Fruit fly (Drosophila melanogaster) whole organism, prepupa: ENCODE data around the gene Ccdc39.
A peak's percentile ranks its signal among the peaks of the same experiment; 100 is the strongest.

Experiments used
- CG10631 ChIP-seq: fragments of 200-800 bp; sonication (Bioruptor generic); optimal IDR thresholded peaks from 2 replicates; lab custom pipeline; 2016; ENCODE audit warnings: missing biosample characterization, missing genetic modification characterization
- CG10669 ChIP-seq: fragments of 200-800 bp; sonication (Bioruptor generic); optimal IDR thresholded peaks from 3 replicates; lab custom pipeline; 2018; ENCODE audit warnings: missing biosample characterization, mild to moderate bottlenecking, missing genetic modification characterization, moderate library complexity
- CG11762 ChIP-seq: fragments of 200-800 bp; sonication (Bioruptor generic); optimal IDR thresholded peaks from 3 replicates; lab custom pipeline; 2016; ENCODE audit warnings: missing biosample characterization, missing genetic modification characterization; ENCODE audit not compliant: insufficient read depth
- CG11902 ChIP-seq: fragments of 200-800 bp; sonication (Bioruptor generic); optimal IDR thresholded peaks from 3 replicates; lab custom pipeline; 2016; ENCODE audit warnings: missing biosample characterization, missing genetic modification characterization
- CG1621 ChIP-seq: fragments of 200-800 bp; sonication (Bioruptor generic); optimal IDR thresholded peaks from 3 replicates; lab custom pipeline; 2018; ENCODE audit warnings: missing biosample characterization, mild to moderate bottlenecking, missing genetic modification characterization
- CG16779 ChIP-seq: fragments of 200-800 bp; sonication (Bioruptor generic); optimal IDR thresholded peaks from 3 replicates; lab custom pipeline; 2017; ENCODE audit warnings: missing biosample characterization, mild to moderate bottlenecking, missing genetic modification characterization
- CG3032 ChIP-seq: fragments of 200-800 bp; optimal IDR thresholded peaks from 2 replicates; lab custom pipeline; 2019; ENCODE audit warnings: missing biosample characterization, mild to moderate bottlenecking, missing genetic modification characterization, moderate library complexity
- CG31627 ChIP-seq: fragments of 200-800 bp; sonication (Bioruptor generic); optimal IDR thresholded peaks from 3 replicates; lab custom pipeline; 2016; ENCODE audit warnings: missing biosample characterization, missing genetic modification characterization
- CG32006 ChIP-seq: fragments of 200-800 bp; sonication (Bioruptor generic); optimal IDR thresholded peaks from 3 replicates; lab custom pipeline; 2017; ENCODE audit warnings: missing biosample characterization, mild to moderate bottlenecking, missing genetic modification characterization
- CG34406 ChIP-seq: fragments of 200-800 bp; sonication (Bioruptor generic); optimal IDR thresholded peaks from 3 replicates; lab custom pipeline; 2016; ENCODE audit warnings: missing biosample characterization, missing genetic modification characterization
- CG3919 ChIP-seq: fragments of 200-800 bp; sonication (Bioruptor generic); optimal IDR thresholded peaks from 3 replicates; lab custom pipeline; 2016; ENCODE audit warnings: missing biosample characterization, missing genetic modification characterization
- CG4318 ChIP-seq: fragments of 200-800 bp; sonication (Bioruptor generic); optimal IDR thresholded peaks from 3 replicates; lab custom pipeline; 2017; ENCODE audit warnings: missing biosample characterization, mild to moderate bottlenecking, missing genetic modification characterization
- CG6163 ChIP-seq: fragments of 200-800 bp; sonication (Bioruptor generic); IDR thresholded peaks from 3 replicates; pipeline ENCODE4 v1.3.6; 2022; ENCODE audit warnings: missing biosample characterization, missing genetic modification characterization
- CG6276 ChIP-seq: fragments of 200-800 bp; sonication (Bioruptor generic); optimal IDR thresholded peaks from 2 replicates; lab custom pipeline; 2017; ENCODE audit warnings: missing biosample characterization, mild to moderate bottlenecking, missing genetic modification characterization
- CG6792 ChIP-seq: fragments of 200-800 bp; sonication (Bioruptor generic); optimal IDR thresholded peaks from 3 replicates; lab custom pipeline; 2016; ENCODE audit warnings: missing biosample characterization, missing genetic modification characterization
- CG6854 ChIP-seq: fragments of 200-800 bp; sonication (Bioruptor generic); optimal IDR thresholded peaks from 2 replicates; lab custom pipeline; 2017; ENCODE audit warnings: missing biosample characterization, mild to moderate bottlenecking, missing genetic modification characterization
- CG7368 ChIP-seq: fragments of 200-800 bp; sonication (Bioruptor generic); optimal IDR thresholded peaks from 3 replicates; lab custom pipeline; 2016; ENCODE audit warnings: missing biosample characterization, missing genetic modification characterization
- CG8119 ChIP-seq: fragments of 200-800 bp; sonication (Bioruptor generic); IDR thresholded peaks from 3 replicates; pipeline ENCODE4 v1.3.6; 2022; ENCODE audit warnings: missing biosample characterization, missing genetic modification characterization
- CG8319 ChIP-seq: fragments of 200-800 bp; sonication (Bioruptor generic); optimal IDR thresholded peaks from 3 replicates; lab custom pipeline; 2016; ENCODE audit warnings: missing biosample characterization, missing genetic modification characterization
- CG8632 ChIP-seq: fragments of 200-800 bp; sonication (Bioruptor generic); optimal IDR thresholded peaks from 3 replicates; lab custom pipeline; 2016; ENCODE audit warnings: missing biosample characterization, missing genetic modification characterization
- CG9139 ChIP-seq: fragments of 200-800 bp; sonication (Bioruptor generic); optimal IDR thresholded peaks from 3 replicates; lab custom pipeline; 2017; ENCODE audit warnings: missing biosample characterization, mild to moderate bottlenecking, missing genetic modification characterization
- Eip75B ChIP-seq: fragments of 200-800 bp; sonication (Bioruptor generic); optimal IDR thresholded peaks from 3 replicates; lab custom pipeline; 2016; ENCODE audit warnings: missing biosample characterization, missing genetic modification characterization
- Eip78C ChIP-seq: fragments of 200-800 bp; sonication (Bioruptor generic); peaks from one replicate; lab custom pipeline; 2016; ENCODE audit warnings: missing biosample characterization, missing genetic modification characterization
- Eip93F ChIP-seq: fragments of 200-800 bp; sonication (Bioruptor generic); optimal IDR thresholded peaks from 2 replicates; lab custom pipeline; 2016; ENCODE audit warnings: missing biosample characterization, mild to moderate bottlenecking, missing genetic modification characterization
- Ets21C ChIP-seq: fragments of 200-800 bp; sonication (Bioruptor generic); optimal IDR thresholded peaks from 3 replicates; lab custom pipeline; 2016; ENCODE audit warnings: missing biosample characterization, missing genetic modification characterization
- Hr38 ChIP-seq: sonication (Bioruptor generic); optimal IDR thresholded peaks from 2 replicates; lab custom pipeline; 2016; ENCODE audit warnings: missing biosample characterization, missing genetic modification characterization
- Hr39 ChIP-seq: fragments of 200-800 bp; sonication (Bioruptor generic); optimal IDR thresholded peaks from 2 replicates; lab custom pipeline; 2016; ENCODE audit warnings: missing biosample characterization, missing genetic modification characterization
- Hr4 ChIP-seq: fragments of 200-800 bp; sonication (Bioruptor generic); optimal IDR thresholded peaks from 3 replicates; lab custom pipeline; 2016; ENCODE audit warnings: missing biosample characterization, missing genetic modification characterization
- Met ChIP-seq: fragments of 200-800 bp; sonication (Bioruptor generic); optimal IDR thresholded peaks from 3 replicates; lab custom pipeline; 2016; ENCODE audit warnings: missing biosample characterization, missing genetic modification characterization
- OdsH ChIP-seq: fragments of 200-800 bp; sonication (Bioruptor generic); optimal IDR thresholded peaks from 3 replicates; lab custom pipeline; 2016; ENCODE audit warnings: missing biosample characterization, missing genetic modification characterization
- Smox ChIP-seq: fragments of 200-800 bp; sonication (Bioruptor generic); optimal IDR thresholded peaks from 3 replicates; lab custom pipeline; 2016; ENCODE audit warnings: missing biosample characterization, missing genetic modification characterization
- Sox102F ChIP-seq: fragments of 200-800 bp; sonication (Bioruptor generic); optimal IDR thresholded peaks from 2 replicates; lab custom pipeline; 2016; ENCODE audit warnings: missing biosample characterization, mild to moderate bottlenecking, missing genetic modification characterization
- Sox14 ChIP-seq: fragments of 200-800 bp; sonication (Bioruptor generic); optimal IDR thresholded peaks from 3 replicates; lab custom pipeline; 2016; ENCODE audit warnings: missing biosample characterization, missing genetic modification characterization
- acj6 ChIP-seq: fragments of 200-800 bp; sonication (Bioruptor generic); optimal IDR thresholded peaks from 3 replicates; lab custom pipeline; 2016; ENCODE audit warnings: missing biosample characterization, missing genetic modification characterization
- cyc ChIP-seq: fragments of 200-800 bp; sonication (Bioruptor generic); optimal IDR thresholded peaks from 3 replicates; lab custom pipeline; 2016; ENCODE audit warnings: missing biosample characterization, missing genetic modification characterization
- dac ChIP-seq: fragments of 200-800 bp; sonication (Bioruptor generic); optimal IDR thresholded peaks from 2 replicates; lab custom pipeline; 2017; ENCODE audit warnings: missing biosample characterization, mild to moderate bottlenecking, missing genetic modification characterization
- dsx ChIP-seq: fragments of 200-800 bp; optimal IDR thresholded peaks from 3 replicates; lab custom pipeline; 2019; ENCODE audit warnings: missing biosample characterization, mild to moderate bottlenecking, missing genetic modification characterization, moderate library complexity; ENCODE audit not compliant: poor library complexity, severe bottlenecking
- fd59A ChIP-seq: fragments of 200-800 bp; sonication (Bioruptor generic); optimal IDR thresholded peaks from 2 replicates; lab custom pipeline; 2017; ENCODE audit warnings: missing biosample characterization, mild to moderate bottlenecking, missing genetic modification characterization, missing genetic modification reagents
- fkh ChIP-seq: fragments of 200-800 bp; sonication (Bioruptor generic); optimal IDR thresholded peaks from 3 replicates; lab custom pipeline; 2017; ENCODE audit warnings: missing biosample characterization, mild to moderate bottlenecking, missing genetic modification characterization, moderate library complexity
- lz ChIP-seq: fragments of 200-800 bp; sonication (Bioruptor generic); optimal IDR thresholded peaks from 3 replicates; lab custom pipeline; 2016; ENCODE audit warnings: missing biosample characterization, missing genetic modification characterization
- net ChIP-seq: fragments of 200-800 bp; sonication (Bioruptor generic); optimal IDR thresholded peaks from 3 replicates; lab custom pipeline; 2016; ENCODE audit warnings: missing biosample characterization, missing genetic modification characterization
- pdm3 ChIP-seq: fragments of 200-800 bp; sonication (Bioruptor generic); optimal IDR thresholded peaks from 3 replicates; lab custom pipeline; 2016; ENCODE audit warnings: missing biosample characterization, missing genetic modification characterization
- salr ChIP-seq, 2 experiments: fragments of 200-800 bp; sonication (Bioruptor generic); optimal IDR thresholded peaks; 3 replicates each; lab custom pipeline; 2016 to 2018; ENCODE audit warnings: missing biosample characterization in 2 of 2, missing genetic modification characterization in 2 of 2, mild to moderate bottlenecking in 1 of 2
- spab ChIP-seq: fragments of 200-800 bp; sonication (Bioruptor generic); optimal IDR thresholded peaks from 2 replicates; lab custom pipeline; 2017; ENCODE audit warnings: missing biosample characterization, mild to moderate bottlenecking, missing genetic modification characterization, missing genetic modification reagents
- ss ChIP-seq, 2 experiments: fragments of 200-800 bp; sonication (Bioruptor generic); optimal IDR thresholded peaks; 2 replicates in 1 of 2; 3 replicates in 1 of 2; lab custom pipeline; 2017 to 2018; ENCODE audit warnings: mild to moderate bottlenecking in 2 of 2, missing biosample characterization in 2 of 2, missing genetic modification characterization in 2 of 2, moderate library complexity in 1 of 2
- svp ChIP-seq: fragments of 200-800 bp; sonication (Bioruptor generic); peaks from one replicate; lab custom pipeline; 2016; ENCODE audit warnings: missing biosample characterization, missing genetic modification characterization
- topi ChIP-seq: fragments of 200-800 bp; sonication (Bioruptor generic); optimal IDR thresholded peaks from 3 replicates; lab custom pipeline; 2016; ENCODE audit warnings: missing biosample characterization, missing genetic modification characterization
- vri ChIP-seq: fragments of 200-800 bp; sonication (Bioruptor generic); optimal IDR thresholded peaks from 3 replicates; lab custom pipeline; 2016; ENCODE audit warnings: missing biosample characterization, mild to moderate bottlenecking, missing genetic modification characterization

Gene Ccdc39

DNA sequence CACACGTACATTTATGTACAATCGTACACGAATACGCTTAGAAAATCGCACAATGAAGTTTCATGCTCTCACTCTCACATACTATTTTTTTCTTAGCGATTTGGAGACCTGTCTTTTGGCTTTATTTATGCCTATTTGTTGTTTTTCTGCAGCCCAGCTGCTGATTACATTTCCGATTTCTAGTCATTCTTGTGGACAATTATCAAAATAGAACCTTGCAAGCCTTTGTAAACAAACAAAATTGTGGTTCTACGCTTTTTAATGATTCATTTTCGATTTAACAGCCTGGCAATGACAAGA, 45.4 kb downstream of the Ccdc39 start:
- TF ChIP-seq CG8319 (GFP tag; lab: Kevin White, UChicago) (no peak), fd59A (GFP tag; lab: Kevin White, UChicago) (no peak), OdsH (GFP tag; lab: Kevin White, UChicago) (no peak), Hr38 (GFP tag; lab: Kevin White, UChicago) (no peak), ss (GFP tag; optimal IDR thresholded peaks at IDR 0.05; lab: Kevin White, UChicago) (no peak), CG16779 (tag; lab: Kevin White, UChicago) (no peak), CG3919 (GFP tag; lab: Kevin White, UChicago) (no peak), pdm3 (no peak), Ets21C (GFP tag; lab: Kevin White, UChicago) (no peak), CG1621 (tag; lab: Kevin White, UChicago) (no peak), vri (GFP tag; lab: Kevin White, UChicago) (no peak), salr (GFP tag; optimal IDR thresholded peaks at IDR 0.05; lab: Kevin White, UChicago) (no peak)

DNA sequence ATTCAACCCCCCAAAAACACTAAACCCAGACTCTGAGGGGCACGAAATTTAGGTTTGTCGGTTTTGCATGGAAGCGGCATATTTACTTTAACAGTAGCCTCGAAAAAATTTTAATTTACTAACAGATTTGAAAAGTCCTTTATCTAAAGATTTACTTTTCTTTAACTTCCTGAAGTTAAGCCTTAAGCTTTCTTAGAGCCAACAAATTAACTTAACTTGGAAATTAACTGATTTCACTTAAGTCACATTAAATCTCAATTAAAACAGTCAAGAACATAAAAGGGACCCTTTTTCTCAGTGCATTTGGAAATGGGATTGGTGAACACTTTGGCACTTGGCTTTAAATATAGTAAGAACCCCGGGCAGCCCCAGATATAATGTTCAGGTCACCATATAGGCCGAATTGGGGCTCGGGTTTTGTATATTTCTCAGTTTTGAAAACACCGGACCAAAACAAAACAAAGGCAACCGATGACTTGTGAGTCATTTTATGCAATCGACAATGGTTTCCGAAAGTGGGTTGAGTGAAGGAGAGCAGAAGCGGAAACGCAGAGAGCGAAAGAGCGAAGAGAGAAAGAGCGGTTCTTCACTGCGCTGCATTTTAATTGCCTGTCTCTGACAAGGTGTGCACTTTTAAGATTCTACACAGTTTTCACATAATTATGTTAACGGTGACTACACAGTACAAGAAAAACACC, 45.9 kb downstream of the Ccdc39 start:
- no peak for TF ChIP-seq CG1621 (tag; lab: Kevin White, UChicago)
- peak; percentile 32 for TF ChIP-seq CG4318 (GFP tag; lab: Kevin White, UChicago)
- peak; percentile 47 for TF ChIP-seq OdsH (GFP tag; lab: Kevin White, UChicago)
- TF ChIP-seq CG7368: no peak
- TF ChIP-seq pdm3: peak; percentile 21
- TF ChIP-seq lz: peak; percentile 27
- TF ChIP-seq dsx (GFP tag; lab: Kevin White, UChicago): peak; percentile 9
- peak; percentile 4 for TF ChIP-seq Eip75B (GFP tag; lab: Kevin White, UChicago)
- peak; percentile 23 for TF ChIP-seq spab
- TF ChIP-seq CG31627 (GFP tag; lab: Kevin White, UChicago): peak; percentile 22
- TF ChIP-seq CG16779 (tag; lab: Kevin White, UChicago): no peak
- peak; percentile 3 for TF ChIP-seq topi (GFP tag; lab: Kevin White, UChicago)
- TF ChIP-seq Ets21C (GFP tag; lab: Kevin White, UChicago): no peak
- TF ChIP-seq CG6163: no peak
- TF ChIP-seq CG8632 (GFP tag; lab: Kevin White, UChicago): peak; percentile 3
- peak; percentile 40 for TF ChIP-seq Sox14 (GFP tag; lab: Kevin White, UChicago)
- TF ChIP-seq dac: no peak
- peak; percentile 6 for TF ChIP-seq CG10669 (GFP tag; lab: Kevin White, UChicago)
- no peak for TF ChIP-seq CG6854 (GFP tag; lab: Kevin White, UChicago)
- TF ChIP-seq Sox102F: peak; percentile 42
- peak; percentile 19 for TF ChIP-seq cyc (GFP tag; lab: Kevin White, UChicago)
- peak; percentile 42 for TF ChIP-seq Hr4 (GFP tag; lab: Kevin White, UChicago)
- peak; percentile 44 for TF ChIP-seq Smox
- no peak for TF ChIP-seq fkh
- TF ChIP-seq CG6276 (GFP tag; lab: Kevin White, UChicago): peak; percentile 33
- no peak for TF ChIP-seq CG11902 (GFP tag; lab: Kevin White, UChicago)
- peak; percentile 58 for TF ChIP-seq net
- TF ChIP-seq Eip78C: peak; percentile 72
- peak; percentile 11 for TF ChIP-seq acj6 (GFP tag; lab: Kevin White, UChicago)
- TF ChIP-seq Met (GFP tag; lab: Kevin White, UChicago): peak; percentile 51
- TF ChIP-seq svp (GFP tag; lab: Kevin White, UChicago): peak; percentile 81
- TF ChIP-seq CG9139 (GFP tag; lab: Kevin White, UChicago): peak; percentile 1
- peak; percentile 9 for TF ChIP-seq Hr39
- TF ChIP-seq CG6792 (GFP tag; lab: Kevin White, UChicago): peak; percentile 10
- peak; percentile 39 for TF ChIP-seq CG10631 (GFP tag; lab: Kevin White, UChicago)
- peak; percentile 20 for TF ChIP-seq CG34406 (GFP tag; lab: Kevin White, UChicago)
- no peak for TF ChIP-seq Eip93F (GFP tag; lab: Kevin White, UChicago)
- TF ChIP-seq CG32006 (GFP tag; lab: Kevin White, UChicago): peak; percentile 69
- TF ChIP-seq CG11762 (GFP tag; lab: Kevin White, UChicago): no peak
- no peak for TF ChIP-seq CG3032
- TF ChIP-seq salr (GFP tag; optimal IDR thresholded peaks at IDR 0.05; lab: Kevin White, UChicago): peak in 1 of 2 experiments; percentile 31
- no peak for TF ChIP-seq CG8119 (GFP tag; lab: Robert Waterston, UW)
- no peak for TF ChIP-seq fd59A (GFP tag; lab: Kevin White, UChicago)
